Worm (Caenorhabditis elegans) whole organism, young adult: ENCODE measurements around the gene T05A12.3.

Source experiments
- B0261.1 ChIP-seq: sonication (generic microtip); optimal IDR thresholded peaks from 2 replicates; lab custom pipeline; 2016; ENCODE audit warnings: mild to moderate bottlenecking, missing genetic modification characterization, moderate library complexity, missing compliant biosample characterization
- C06A6.2 ChIP-seq: fragments of 200-800 bp; sonication (Bioruptor generic); conservative IDR thresholded peaks from 2 replicates; pipeline ENCODE4 v1.3.6; 2022; ENCODE audit warnings: missing genetic modification characterization, missing compliant biosample characterization
- C17E4.6 ChIP-seq: fragments of 200-800 bp; sonication (Bioruptor generic); IDR thresholded peaks from 2 replicates; pipeline ENCODE4 v1.3.6; 2022; ENCODE audit warnings: missing genetic modification reagents, missing genetic modification characterization, missing compliant biosample characterization
- D2030.7 ChIP-seq: fragments of 200-800 bp; sonication (Bioruptor generic); IDR thresholded peaks from 2 replicates; pipeline ENCODE4 v1.3.6; 2022; ENCODE audit warnings: missing genetic modification reagents, missing genetic modification characterization, missing compliant biosample characterization
- F49E8.2 ChIP-seq: sonication (generic microtip); optimal IDR thresholded peaks from 3 replicates; lab custom pipeline; 2017; ENCODE audit warnings: missing genetic modification characterization, mild to moderate bottlenecking, missing compliant biosample characterization, antibody characterized with exemption, moderate library complexity; ENCODE audit not compliant: insufficient read depth
- K11D2.4 ChIP-seq: fragments of 200-800 bp; sonication (Bioruptor generic); IDR thresholded peaks from 2 replicates; pipeline ENCODE4 v1.3.6; 2022; ENCODE audit warnings: missing genetic modification reagents, missing genetic modification characterization, missing compliant biosample characterization
- Y53G8AR.9 ChIP-seq: fragments of 200-800 bp; sonication (Bioruptor generic); conservative IDR thresholded peaks from 2 replicates; pipeline ENCODE4 v1.3.6; 2022; ENCODE audit warnings: missing genetic modification reagents, missing genetic modification characterization, missing compliant biosample characterization
- Y67H2A.10 ChIP-seq: fragments of 200-800 bp; sonication (Bioruptor generic); conservative IDR thresholded peaks from 2 replicates; pipeline ENCODE4 v1.3.6; 2022; ENCODE audit warnings: missing genetic modification reagents, missing genetic modification characterization, missing compliant biosample characterization
- ama-1 ChIP-seq, 3 experiments: fragments of 150-350 bp in 1 of 3; sonication (generic microtip) in 2 of 3; optimal IDR thresholded peaks; 2 replicates each; lab custom pipeline; 2014 to 2018; ENCODE audit warnings: missing biosample characterization in 2 of 3, missing genetic modification characterization in 2 of 3, missing genetic modification reagents in 2 of 3
- athp-1 ChIP-seq: sonication (generic microtip); optimal IDR thresholded peaks from 2 replicates; lab custom pipeline; 2017; ENCODE audit warnings: mild to moderate bottlenecking, missing genetic modification characterization, missing compliant biosample characterization
- ceh-27 ChIP-seq: fragments of 200-800 bp; sonication (Bioruptor generic); optimal IDR thresholded peaks from 2 replicates; lab custom pipeline; 2018; ENCODE audit warnings: mild to moderate bottlenecking, missing genetic modification characterization, moderate library complexity, missing compliant biosample characterization
- ceh-40 ChIP-seq: fragments of 200-800 bp; sonication (Bioruptor generic); IDR thresholded peaks from 2 replicates; pipeline ENCODE4 v1.3.6; 2022; ENCODE audit warnings: missing genetic modification characterization, missing compliant biosample characterization
- ceh-79 ChIP-seq: sonication (generic microtip); optimal IDR thresholded peaks from 2 replicates; lab custom pipeline; 2017; ENCODE audit warnings: mild to moderate bottlenecking, missing genetic modification characterization, missing compliant biosample characterization
- chd-7 ChIP-seq: sonication (generic microtip); optimal IDR thresholded peaks from 2 replicates; lab custom pipeline; 2016; ENCODE audit warnings: mild to moderate bottlenecking, missing genetic modification characterization, moderate library complexity, missing compliant biosample characterization
- die-1 ChIP-seq: sonication (generic microtip); optimal IDR thresholded peaks from 2 replicates; lab custom pipeline; 2016; ENCODE audit warnings: missing genotype, mild to moderate bottlenecking, missing genetic modification characterization, missing compliant biosample characterization
- dox-1 ChIP-seq: fragments of 200-800 bp; sonication (Bioruptor generic); IDR thresholded peaks from 2 replicates; pipeline ENCODE4 v1.3.6; 2022; ENCODE audit warnings: missing genetic modification reagents, missing genetic modification characterization, missing compliant biosample characterization
- dpl-1 ChIP-seq: fragments of 150-350 bp; optimal IDR thresholded peaks from 2 replicates; lab custom pipeline; 2014; ENCODE audit warnings: missing biosample characterization, missing genetic modification reagents, missing genetic modification characterization
- egrh-3 ChIP-seq: fragments of 200-800 bp; sonication (Bioruptor generic); IDR thresholded peaks from 2 replicates; pipeline ENCODE4 v1.3.6; 2022; ENCODE audit warnings: missing genetic modification reagents, missing genetic modification characterization, missing compliant biosample characterization
- ekl-4 ChIP-seq: fragments of 200-800 bp; sonication (Bioruptor generic); IDR thresholded peaks from 2 replicates; pipeline ENCODE4 v1.3.6; 2022; ENCODE audit warnings: missing genetic modification reagents, missing genetic modification characterization, missing compliant biosample characterization
- gei-17 ChIP-seq: fragments of 200-800 bp; sonication (Bioruptor generic); optimal IDR thresholded peaks from 2 replicates; lab custom pipeline; 2018; ENCODE audit warnings: mild to moderate bottlenecking, missing genetic modification characterization, missing compliant biosample characterization
- him-1 ChIP-seq: sonication (generic microtip); optimal IDR thresholded peaks from 2 replicates; lab custom pipeline; 2016; ENCODE audit warnings: missing genotype, missing genetic modification reagents, missing genetic modification characterization, missing compliant biosample characterization
- hlh-12 ChIP-seq: sonication (generic microtip); optimal IDR thresholded peaks from 2 replicates; lab custom pipeline; 2016; ENCODE audit warnings: missing genetic modification characterization, missing compliant biosample characterization
- hmg-1.2 ChIP-seq: fragments of 200-800 bp; sonication (Bioruptor generic); IDR thresholded peaks from 2 replicates; pipeline ENCODE4 v1.3.6; 2022; ENCODE audit warnings: missing genetic modification reagents, missing genetic modification characterization, missing compliant biosample characterization
- hmg-20 ChIP-seq: fragments of 200-800 bp; sonication (Bioruptor generic); IDR thresholded peaks from 2 replicates; pipeline ENCODE4 v1.3.6; 2022; ENCODE audit warnings: missing genetic modification reagents, missing genetic modification characterization, missing compliant biosample characterization
- let-607 ChIP-seq, 2 experiments: fragments of 200-800 bp in 1 of 2; sonication (Bioruptor generic) in 1 of 2; sonication (generic microtip) in 1 of 2; optimal IDR thresholded peaks; 2 replicates each; lab custom pipeline; 2016 to 2018; ENCODE audit warnings: mild to moderate bottlenecking in 2 of 2, missing compliant biosample characterization in 2 of 2, missing genetic modification characterization in 2 of 2, moderate library complexity in 2 of 2, missing genotype in 1 of 2
- lin-26 ChIP-seq: fragments of 200-800 bp; sonication (Bioruptor generic); IDR thresholded peaks from 2 replicates; pipeline ENCODE4 v1.3.6; 2022; ENCODE audit warnings: missing genetic modification reagents, missing genetic modification characterization, missing compliant biosample characterization
- lin-54 ChIP-seq: fragments of 200-800 bp; sonication (Bioruptor generic); optimal IDR thresholded peaks from 2 replicates; lab custom pipeline; 2018; ENCODE audit warnings: mild to moderate bottlenecking, missing genetic modification characterization, missing compliant biosample characterization
- madf-3 ChIP-seq: fragments of 200-800 bp; sonication (Bioruptor generic); IDR thresholded peaks from 2 replicates; pipeline ENCODE4 v1.3.6; 2022; ENCODE audit warnings: missing genetic modification reagents, missing genetic modification characterization, missing compliant biosample characterization
- madf-8 ChIP-seq: fragments of 200-800 bp; sonication (Bioruptor generic); conservative IDR thresholded peaks from 2 replicates; pipeline ENCODE4 v1.3.6; 2022; ENCODE audit warnings: missing genetic modification reagents, missing genetic modification characterization, missing compliant biosample characterization
- mcd-1 ChIP-seq: fragments of 200-800 bp; sonication (Bioruptor generic); IDR thresholded peaks from 2 replicates; pipeline ENCODE4 v1.3.6; 2022; ENCODE audit warnings: missing genetic modification reagents, missing genetic modification characterization, missing compliant biosample characterization
- mes-4 ChIP-seq: sonication (generic microtip); optimal IDR thresholded peaks from 2 replicates; lab custom pipeline; 2016; ENCODE audit warnings: missing genotype, missing genetic modification characterization, missing compliant biosample characterization
- nfyb-1 ChIP-seq: fragments of 200-800 bp; sonication (Bioruptor generic); IDR thresholded peaks from 2 replicates; pipeline ENCODE4 v1.3.6; 2022; ENCODE audit warnings: missing genetic modification reagents, missing genetic modification characterization, missing compliant biosample characterization
- nhr-120 ChIP-seq: fragments of 200-800 bp; sonication (Bioruptor generic); IDR thresholded peaks from 2 replicates; pipeline ENCODE4 v1.3.6; 2022; ENCODE audit warnings: missing genetic modification characterization, missing compliant biosample characterization
- repo-1 ChIP-seq: sonication (generic microtip); optimal IDR thresholded peaks from 2 replicates; lab custom pipeline; 2017; ENCODE audit warnings: mild to moderate bottlenecking, missing genetic modification characterization, missing compliant biosample characterization
- rpc-1 ChIP-seq, 2 experiments: fragments of 150-350 bp in 1 of 2; sonication (generic microtip) in 1 of 2; optimal IDR thresholded peaks; 2 replicates each; lab custom pipeline; 2014 to 2018; ENCODE audit warnings: missing biosample characterization in 1 of 2, missing genetic modification characterization in 1 of 2, missing genetic modification reagents in 1 of 2, missing genotype in 1 of 2
- sea-2 ChIP-seq: fragments of 200-800 bp; sonication (Bioruptor generic); IDR thresholded peaks from 2 replicates; pipeline ENCODE4 v1.3.6; 2022; ENCODE audit warnings: missing genetic modification characterization, missing compliant biosample characterization
- snpc-3.4 ChIP-seq: sonication (generic microtip); optimal IDR thresholded peaks from 2 replicates; lab custom pipeline; 2017; ENCODE audit warnings: missing genetic modification characterization, mild to moderate bottlenecking, missing compliant biosample characterization, antibody characterized with exemption, moderate library complexity, missing genotype, missing genetic modification reagents
- snpc-4 ChIP-seq, 5 experiments: fragments of 150-350 bp in 1 of 5; sonication (generic microtip) in 4 of 5; optimal IDR thresholded peaks; 2 replicates each; lab custom pipeline; 2014 to 2018; ENCODE audit warnings: missing genetic modification characterization in 5 of 5, missing biosample characterization in 3 of 5, antibody characterized with exemption in 2 of 5, mild to moderate bottlenecking in 2 of 5, missing compliant biosample characterization in 2 of 5, missing genotype in 2 of 5, moderate library complexity in 2 of 5, missing genetic modification reagents in 1 of 5
- xnd-1 ChIP-seq: sonication (generic microtip); optimal IDR thresholded peaks from 2 replicates; lab custom pipeline; 2016; ENCODE audit warnings: missing genotype, missing genetic modification reagents, missing genetic modification characterization, missing compliant biosample characterization
- zfh-2 ChIP-seq: fragments of 200-800 bp; sonication (Bioruptor generic); conservative IDR thresholded peaks from 2 replicates; pipeline ENCODE4 v1.3.6; 2022; ENCODE audit warnings: missing genetic modification reagents, missing genetic modification characterization, missing compliant biosample characterization
- ztf-28 ChIP-seq: fragments of 200-800 bp; sonication (Bioruptor generic); IDR thresholded peaks from 2 replicates; pipeline ENCODE4 v1.3.6; 2022; ENCODE audit warnings: missing genetic modification reagents, missing genetic modification characterization, missing compliant biosample characterization

T05A12.3 gene

ce11 chrIV:6928417-6928816 is 41.0 kb upstream of the T05A12.3 start, which contains the start of gene cest-6 (continued):
- TF ChIP-seq mcd-1 (no peak), gei-17 (GFP tag; lab: Kevin White, UChicago) (no peak), Y53G8AR.9 (GFP tag; lab: Robert Waterston, UW) (no peak)

ce11 chrIV:6925520-6925919 is 38.1 kb upstream of the T05A12.3 start:
- TF ChIP-seq him-1 (tag; lab: Kevin White, UChicago) (no peak), lin-54 (no peak), hmg-1.2 (GFP tag; lab: Robert Waterston, UW) (no peak), lin-26 (no peak), zfh-2 (GFP tag; lab: Robert Waterston, UW) (no peak), B0261.1 (no peak), nhr-120 (no peak), K11D2.4 (GFP tag; lab: Robert Waterston, UW) (no peak)

- no peak for TF ChIP-seq D2030.7 (GFP tag; lab: Robert Waterston, UW)
- TF ChIP-seq ztf-28 (GFP tag; lab: Robert Waterston, UW), result no peak
- no peak for TF ChIP-seq let-607 (tag; optimal IDR thresholded peaks at IDR 0.05; lab: Kevin White, UChicago)
- TF ChIP-seq madf-3, result no peak
- TF ChIP-seq mes-4 (tag; lab: Kevin White, UChicago), result no peak
- TF ChIP-seq sea-2, result no peak
- no peak for TF ChIP-seq dox-1 (GFP tag; lab: Robert Waterston, UW)
- TF ChIP-seq die-1 (tag; lab: Kevin White, UChicago), result no peak
- TF ChIP-seq chd-7 (tag; lab: Kevin White, UChicago), result no peak
- no peak for TF ChIP-seq xnd-1 (tag; lab: Kevin White, UChicago)
- no peak for TF ChIP-seq snpc-4 (GFP tag; optimal IDR thresholded peaks at IDR 0.05; lab: Kevin White, UChicago)
- no peak for TF ChIP-seq snpc-4 (tag; optimal IDR thresholded peaks at IDR 0.05; lab: Kevin White, UChicago)
- no peak for TF ChIP-seq repo-1
- no peak for TF ChIP-seq hmg-20
- no peak for TF ChIP-seq K11D2.4 (GFP tag; lab: Robert Waterston, UW)
- no peak for TF ChIP-seq lin-26
- TF ChIP-seq ceh-79 (tag; lab: Kevin White, UChicago), result no peak
- TF ChIP-seq ekl-4 (GFP tag; lab: Robert Waterston, UW), result no peak
- no peak for TF ChIP-seq hmg-1.2 (GFP tag; lab: Robert Waterston, UW)
Observed at ce11 chrIV:6923070-6923469, 35.6 kb upstream of the T05A12.3 start, which contains the start of gene T22D1.1. T22D1.1 (plus strand) TSS chrIV:6923370.

- TF ChIP-seq madf-8 (GFP tag; lab: Robert Waterston, UW), result no peak
Observed at ce11 chrIV:6920063-6920462, 32.6 kb upstream of the T05A12.3 start, which contains the start of gene T22D1.18. T22D1.18 (minus strand) TSS chrIV:6920163.

ce11 chrIV:6919318-6919717 is 31.9 kb upstream of the T05A12.3 start, which contains the start of gene ruvb-2:
ruvb-2 (minus strand) TSS chrIV:6919406.
- TF ChIP-seq nfyb-1 (GFP tag; lab: Robert Waterston, UW) (no peak; the same call in 1 of the 2 replicates), him-1 (tag; lab: Kevin White, UChicago) (peak; percentile 66), C17E4.6 (GFP tag; lab: Robert Waterston, UW) (no peak), rpc-1 (optimal IDR thresholded peaks at IDR 0.05; lab: Kevin White, UChicago) (no peak), rpc-1 (tag; optimal IDR thresholded peaks at IDR 0.05; lab: Kevin White, UChicago) (no peak), dox-1 (GFP tag; lab: Robert Waterston, UW) (no peak; the same call in 1 of the 2 replicates), hlh-12 (tag; lab: Kevin White, UChicago) (no peak), snpc-3.4 (tag; lab: Kevin White, UChicago) (peak; percentile 63), ama-1 (optimal IDR thresholded peaks at IDR 0.05; lab: Kevin White, UChicago) (no peak), ama-1 (GFP tag; optimal IDR thresholded peaks at IDR 0.05; lab: Kevin White, UChicago) (no peak), F49E8.2 (no peak), ceh-40 (GFP tag; lab: Robert Waterston, UW) (no peak), snpc-4 (GFP tag; optimal IDR thresholded peaks at IDR 0.05; lab: Kevin White, UChicago) (peak; percentile 74), snpc-4 (tag; optimal IDR thresholded peaks at IDR 0.05; lab: Kevin White, UChicago) (peak; percentile 79 to 91 (median 86)), ceh-27 (GFP tag; lab: Kevin White, UChicago) (no peak), Y67H2A.10 (no peak), dpl-1 (peak; percentile 69), egrh-3 (no peak), athp-1 (peak; percentile 73), mcd-1 (peak; percentile 83), C06A6.2 (no peak; the same call in 1 of the 2 replicates)
